Worm (Caenorhabditis elegans) whole organism, L4 larva: Measurements from ENCODE around the gene T14B4.9.

Source experiments
- F37D6.2 ChIP-seq: sonication (generic microtip); optimal IDR thresholded peaks from 2 replicates; lab custom pipeline; 2016; ENCODE audit warnings: mild to moderate bottlenecking, missing genetic modification characterization, missing compliant biosample characterization
- T20F7.1 ChIP-seq: fragments of 200-800 bp; sonication (Bioruptor generic); optimal IDR thresholded peaks from 2 replicates; lab custom pipeline; 2018; ENCODE audit warnings: mild to moderate bottlenecking, missing genetic modification characterization, missing compliant biosample characterization
- arid-1 ChIP-seq: fragments of 200-800 bp; sonication (Bioruptor generic); conservative IDR thresholded peaks from 2 replicates; pipeline ENCODE4 v1.3.6; 2022; ENCODE audit warnings: missing genetic modification reagents, missing genetic modification characterization, missing compliant biosample characterization
- ceh-20 ChIP-seq: fragments of 200-800 bp; sonication (Bioruptor generic); IDR thresholded peaks from 2 replicates; pipeline ENCODE4 v1.3.6; 2022; ENCODE audit warnings: missing genetic modification reagents, missing genetic modification characterization, missing compliant biosample characterization
- ceh-32 ChIP-seq: sonication (generic microtip); optimal IDR thresholded peaks from 2 replicates; lab custom pipeline; 2016; ENCODE audit warnings: mild to moderate bottlenecking, missing genetic modification characterization, missing compliant biosample characterization; ENCODE audit not compliant: poor library complexity
- cey-2 ChIP-seq: sonication (generic microtip); optimal IDR thresholded peaks from 3 replicates; lab custom pipeline; 2017; ENCODE audit warnings: missing genetic modification characterization, mild to moderate bottlenecking, missing compliant biosample characterization, antibody characterized with exemption, borderline replicate concordance; ENCODE audit not compliant: insufficient read depth
- ctbp-1 ChIP-seq: fragments of 200-800 bp; sonication (Bioruptor generic); IDR thresholded peaks from 2 replicates; pipeline ENCODE4 v1.3.6; 2022; ENCODE audit warnings: missing genetic modification reagents, missing genetic modification characterization, missing compliant biosample characterization
- daf-16 ChIP-seq, 3 experiments: sonication (generic microtip); optimal IDR thresholded peaks; 2 replicates each; lab custom pipeline; 2016 to 2017; ENCODE audit warnings: missing genetic modification characterization in 3 of 3, missing genetic modification reagents in 3 of 3, mild to moderate bottlenecking in 2 of 3, missing compliant biosample characterization in 2 of 3, missing biosample characterization in 1 of 3, moderate library complexity in 1 of 3
- dmd-6 ChIP-seq: fragments of 200-800 bp; sonication (Bioruptor generic); IDR thresholded peaks from 2 replicates; pipeline ENCODE4 v1.3.6; 2022; ENCODE audit warnings: missing genetic modification reagents, missing genetic modification characterization, missing compliant biosample characterization
- dve-1 ChIP-seq: sonication (generic microtip); optimal IDR thresholded peaks from 2 replicates; lab custom pipeline; 2017; ENCODE audit warnings: antibody characterized with exemption, mild to moderate bottlenecking, missing genetic modification characterization, missing compliant biosample characterization; ENCODE audit not compliant: insufficient read depth
- egl-27 ChIP-seq: sonication (generic microtip); optimal IDR thresholded peaks from 3 replicates; lab custom pipeline; 2017; ENCODE audit warnings: missing biosample characterization, missing genetic modification reagents, missing genetic modification characterization
- egl-43 ChIP-seq: fragments of 200-800 bp; sonication (Bioruptor generic); IDR thresholded peaks from 2 replicates; pipeline ENCODE4 v1.3.6; 2022; ENCODE audit warnings: missing genetic modification reagents, missing genetic modification characterization, missing compliant biosample characterization
- fkh-10 ChIP-seq: fragments of 150-350 bp; optimal IDR thresholded peaks from 2 replicates; lab custom pipeline; 2014; ENCODE audit warnings: missing biosample characterization, missing genetic modification reagents, missing genetic modification characterization
- hif-1 ChIP-seq, 2 experiments: sonication (generic microtip); optimal IDR thresholded peaks; 2 replicates each; lab custom pipeline; 2016 to 2017; ENCODE audit warnings: missing compliant biosample characterization in 2 of 2, missing genetic modification characterization in 2 of 2, missing genetic modification reagents in 2 of 2, missing genotype in 2 of 2, mild to moderate bottlenecking in 1 of 2
- hlh-11 ChIP-seq: fragments of 200-800 bp; sonication (Bioruptor generic); optimal IDR thresholded peaks from 2 replicates; lab custom pipeline; 2018; ENCODE audit warnings: mild to moderate bottlenecking, missing genetic modification characterization, missing compliant biosample characterization
- hlh-30 ChIP-seq: sonication (generic microtip); optimal IDR thresholded peaks from 2 replicates; lab custom pipeline; 2017; ENCODE audit warnings: antibody characterized with exemption, mild to moderate bottlenecking, missing genetic modification characterization, missing compliant biosample characterization; ENCODE audit not compliant: insufficient read depth
- lin-1 ChIP-seq: fragments of 200-800 bp; sonication (Bioruptor generic); IDR thresholded peaks from 2 replicates; pipeline ENCODE4 v1.3.6; 2022; ENCODE audit warnings: missing genetic modification reagents, missing genetic modification characterization, missing compliant biosample characterization
- lir-3 ChIP-seq: sonication (generic microtip); optimal IDR thresholded peaks from 2 replicates; lab custom pipeline; 2016; ENCODE audit warnings: mild to moderate bottlenecking, missing genetic modification characterization, missing compliant biosample characterization
- lsy-2 ChIP-seq, 2 experiments: fragments of 150-350 bp in 1 of 2; sonication (generic microtip) in 1 of 2; optimal IDR thresholded peaks; 2 replicates each; lab custom pipeline; 2014 to 2017; ENCODE audit warnings: missing biosample characterization in 2 of 2, missing genetic modification characterization in 2 of 2
- madf-5 ChIP-seq, 2 experiments: fragments of 200-800 bp; sonication (Bioruptor generic); IDR thresholded peaks; 2 replicates each; pipeline ENCODE4 v1.3.6; 2022; ENCODE audit warnings: missing compliant biosample characterization in 2 of 2, missing genetic modification characterization in 2 of 2
- mdt-29 ChIP-seq: fragments of 200-800 bp; sonication (Bioruptor generic); IDR thresholded peaks from 2 replicates; pipeline ENCODE4 v1.3.6; 2022; ENCODE audit warnings: missing genetic modification reagents, missing genetic modification characterization, missing compliant biosample characterization
- nhr-11 ChIP-seq: fragments of 150-350 bp; optimal IDR thresholded peaks from 2 replicates; lab custom pipeline; 2014; ENCODE audit warnings: missing biosample characterization, missing genetic modification characterization
- nhr-237 ChIP-seq: sonication (generic microtip); optimal IDR thresholded peaks from 2 replicates; lab custom pipeline; 2017; ENCODE audit warnings: missing biosample characterization, missing genetic modification characterization
- nhr-28 ChIP-seq: fragments of 150-350 bp; optimal IDR thresholded peaks from 2 replicates; lab custom pipeline; 2014; ENCODE audit warnings: missing biosample characterization, missing genetic modification characterization
- nhr-41 ChIP-seq: fragments of 200-800 bp; sonication (Bioruptor generic); IDR thresholded peaks from 2 replicates; pipeline ENCODE4 v1.3.6; 2022; ENCODE audit warnings: missing genetic modification reagents, missing genetic modification characterization, missing compliant biosample characterization
- nhr-42 ChIP-seq: fragments of 200-800 bp; sonication (Bioruptor generic); IDR thresholded peaks from 2 replicates; pipeline ENCODE4 v1.3.6; 2022; ENCODE audit warnings: missing genetic modification characterization, missing compliant biosample characterization
- nhr-48 ChIP-seq: sonication (generic microtip); optimal IDR thresholded peaks from 2 replicates; lab custom pipeline; 2016; ENCODE audit warnings: mild to moderate bottlenecking, missing genetic modification characterization, missing compliant biosample characterization
- nhr-76 ChIP-seq: fragments of 150-350 bp; optimal IDR thresholded peaks from 2 replicates; lab custom pipeline; 2014; ENCODE audit warnings: missing biosample characterization, missing genetic modification characterization
- php-3 ChIP-seq: fragments of 200-800 bp; sonication (Bioruptor generic); IDR thresholded peaks from 2 replicates; pipeline ENCODE4 v1.3.6; 2022; ENCODE audit warnings: missing genetic modification reagents, missing genetic modification characterization, missing compliant biosample characterization
- pqm-1 ChIP-seq: sonication (generic microtip); optimal IDR thresholded peaks from 2 replicates; lab custom pipeline; 2017; ENCODE audit warnings: missing biosample characterization, missing genetic modification characterization
- snpc-1.2 ChIP-seq: fragments of 200-800 bp; sonication (Bioruptor generic); IDR thresholded peaks from 2 replicates; pipeline ENCODE4 v1.3.6; 2022; ENCODE audit warnings: missing genetic modification reagents, missing genetic modification characterization, missing compliant biosample characterization
- tag-97 ChIP-seq: fragments of 200-800 bp; sonication (Bioruptor generic); IDR thresholded peaks from 2 replicates; pipeline ENCODE4 v1.3.6; 2022; ENCODE audit warnings: missing genetic modification characterization, missing compliant biosample characterization
- tra-1 ChIP-seq: fragments of 200-800 bp; sonication (Bioruptor generic); IDR thresholded peaks from 2 replicates; pipeline ENCODE4 v1.3.6; 2022; ENCODE audit warnings: missing genetic modification reagents, missing genetic modification characterization, missing compliant biosample characterization
- unc-62 ChIP-seq, 3 experiments: fragments of 150-350 bp in 1 of 3; sonication (generic microtip); optimal IDR thresholded peaks in 2 of 3; peaks in 1 of 3; 1 replicate in 1 of 3; 2 replicates in 2 of 3; lab custom pipeline; 2014 to 2017; ENCODE audit warnings: missing biosample characterization in 3 of 3, missing genetic modification characterization in 3 of 3, missing genetic modification reagents in 3 of 3, missing genotype in 1 of 3
- zag-1 ChIP-seq: fragments of 150-350 bp; optimal IDR thresholded peaks from 2 replicates; lab custom pipeline; 2014; ENCODE audit warnings: missing biosample characterization, missing genetic modification characterization
- zfp-3 ChIP-seq: fragments of 200-800 bp; sonication (Bioruptor generic); conservative IDR thresholded peaks from 2 replicates; pipeline ENCODE4 v1.3.6; 2022; ENCODE audit warnings: missing genetic modification reagents, missing genetic modification characterization, missing compliant biosample characterization

The T14B4.9 gene

ce11 chrII:6707496-6708260 is 25.9 kb downstream of the T14B4.9 start (continued):
- TF ChIP-seq tra-1 (GFP tag; lab: Robert Waterston, UW) (no peak), zfp-3 (GFP tag; lab: Robert Waterston, UW) (no peak), egl-43 (0 out of 2 replicates have a peak, but pooled peaks have one; percentile 35), T20F7.1 (GFP tag; lab: Kevin White, UChicago) (no peak)

ce11 chrII:6706552-6707091 is 27.0 kb downstream of the T14B4.9 start:
- TF ChIP-seq tag-97 (GFP tag; lab: Robert Waterston, UW) (no peak), ctbp-1 (0 out of 2 replicates have a peak, but pooled peaks have one; percentile 16), fkh-10 (peak; percentile 39), unc-62 (GFP tag; optimal IDR thresholded peaks at IDR 0.05 in 1 of 2; lab: Kevin White, UChicago) (peak in 1 of 2 experiments; percentile 67), unc-62 (tag; optimal IDR thresholded peaks at IDR 0.05; lab: Kevin White, UChicago) (no peak), nhr-42 (GFP tag; lab: Robert Waterston, UW) (no peak), F37D6.2 (tag; lab: Kevin White, UChicago) (no peak)
- TF ChIP-seq, all 104 proteins: peak for 3

ce11 chrII:6705593-6706228 is 27.9 kb downstream of the T14B4.9 start, which contains the start of gene rpy-1:
TSS of gene rpy-1 (minus strand) at chrII:6705643.
- TF ChIP-seq nhr-11 (peak; percentile 43), lsy-2 (tag; optimal IDR thresholded peaks at IDR 0.05; lab: Kevin White, UChicago) (peak in 1 of 2 experiments; percentile 29), hif-1 (tag; optimal IDR thresholded peaks at IDR 0.05; lab: Kevin White, UChicago) (no peak), hlh-11 (tag; lab: Kevin White, UChicago) (peak; percentile 9), egl-27 (tag; lab: Kevin White, UChicago) (no peak), tag-97 (GFP tag; lab: Robert Waterston, UW) (no peak), hlh-30 (peak; percentile 20), daf-16 (GFP tag; optimal IDR thresholded peaks at IDR 0.05; lab: Kevin White, UChicago) (peak in 1 of 2 experiments; percentile 87), daf-16 (tag; optimal IDR thresholded peaks at IDR 0.05; lab: Kevin White, UChicago) (no peak), unc-62 (GFP tag; optimal IDR thresholded peaks at IDR 0.05 in 1 of 2; lab: Kevin White, UChicago) (peak in 1 of 2 experiments; percentile 97), unc-62 (tag; optimal IDR thresholded peaks at IDR 0.05; lab: Kevin White, UChicago) (no peak), ceh-20 (0 out of 2 replicates have a peak, but pooled peaks have one; percentile 28)

ce11 chrII:6701497-6701896 is 32.1 kb downstream of the T14B4.9 start, which contains the start of gene C18H9.6:
TSS of gene C18H9.6 (minus strand) at chrII:6701625.
- TF ChIP-seq pqm-1 (tag; lab: Kevin White, UChicago) (peak; percentile 73), lin-1 (GFP tag; lab: Robert Waterston, UW) (peak; percentile 77), nhr-28 (peak; percentile 83), zag-1 (no peak), dmd-6 (GFP tag; lab: Robert Waterston, UW) (peak; percentile 91), nhr-76 (no peak), dve-1 (tag; lab: Kevin White, UChicago) (peak; percentile 80), T20F7.1 (GFP tag; lab: Kevin White, UChicago) (peak; percentile 1), nhr-48 (tag; lab: Kevin White, UChicago) (peak; percentile 57), php-3 (GFP tag; lab: Robert Waterston, UW) (peak; percentile 79), hlh-11 (tag; lab: Kevin White, UChicago) (peak; percentile 58)

ce11 chrII:6698784-6699183 is 34.8 kb downstream of the T14B4.9 start, which contains the start of gene C18H9.1:
TSS of gene C18H9.1 (plus strand) at chrII:6699084.
- TF ChIP-seq lir-3 = no peak
- TF ChIP-seq ceh-32 (tag; lab: Kevin White, UChicago) = no peak
- TF ChIP-seq nhr-41 = no peak
- TF ChIP-seq zag-1 = no peak
- TF ChIP-seq cey-2 = no peak
- TF ChIP-seq arid-1 (GFP tag; lab: Robert Waterston, UW) = no peak
- TF ChIP-seq mdt-29 (GFP tag; lab: Robert Waterston, UW) = no peak
- TF ChIP-seq madf-5 (GFP tag; IDR thresholded peaks at IDR 0.05; lab: Robert Waterston, UW) = no peak
- no peak for TF ChIP-seq snpc-1.2 (GFP tag; lab: Robert Waterston, UW)
- TF ChIP-seq nhr-237 = no peak
